Worm (Caenorhabditis elegans): ENCODE data around the gene grl-19.

Gene grl-19

DNA sequence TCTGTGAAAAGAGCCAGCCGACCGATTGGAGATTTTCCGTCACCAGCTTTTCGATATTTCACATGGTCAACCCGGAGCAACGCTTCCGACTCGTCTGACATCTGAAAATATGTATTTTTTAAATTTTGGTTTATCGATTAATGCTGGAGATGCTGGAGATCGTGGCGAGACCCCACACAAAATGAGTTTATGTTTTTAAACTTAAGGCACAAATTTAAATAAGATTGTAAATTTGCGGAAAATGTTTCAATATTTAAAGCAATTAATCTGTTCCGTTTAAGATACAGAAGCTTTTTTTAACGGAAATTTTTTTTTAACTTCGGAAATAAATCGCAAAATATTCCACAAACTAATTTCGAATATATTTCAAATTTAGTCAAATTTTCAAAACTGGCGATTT lies 20.7 kb downstream of the grl-19 start, which contains the start of gene gtf-2H1:
TSS of gene gtf-2H1 (minus strand) at position 101 of the 400 bp plus-strand sequence.
- no peak for TF ChIP-seq unc-62 (GFP tag; optimal IDR thresholded peaks at IDR 0.05)

DNA sequence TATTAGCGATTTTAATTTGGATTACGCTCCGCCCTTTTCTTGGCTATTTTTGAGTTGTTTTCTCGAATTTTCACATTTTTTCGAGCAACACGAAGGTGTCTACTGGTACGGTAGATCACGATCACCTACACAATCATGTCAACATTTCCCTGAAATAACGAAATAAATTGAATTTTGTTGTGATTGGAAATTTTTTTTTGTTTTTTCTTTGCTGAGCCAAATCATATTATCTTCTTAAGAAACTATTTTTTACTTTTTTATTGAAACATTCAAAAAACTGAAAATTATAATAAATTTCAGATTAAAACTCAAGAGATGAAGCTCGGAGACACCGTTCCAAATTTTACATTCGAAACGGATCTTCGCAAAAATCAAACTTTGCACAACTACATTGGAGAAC lies 34.1 kb downstream of the grl-19 start, which contains the start of gene prdx-6:
TSS of gene prdx-6 (plus strand) at position 301 of the 400 bp plus-strand sequence.
- no peak for TF ChIP-seq unc-62 (GFP tag; optimal IDR thresholded peaks at IDR 0.05)

DNA sequence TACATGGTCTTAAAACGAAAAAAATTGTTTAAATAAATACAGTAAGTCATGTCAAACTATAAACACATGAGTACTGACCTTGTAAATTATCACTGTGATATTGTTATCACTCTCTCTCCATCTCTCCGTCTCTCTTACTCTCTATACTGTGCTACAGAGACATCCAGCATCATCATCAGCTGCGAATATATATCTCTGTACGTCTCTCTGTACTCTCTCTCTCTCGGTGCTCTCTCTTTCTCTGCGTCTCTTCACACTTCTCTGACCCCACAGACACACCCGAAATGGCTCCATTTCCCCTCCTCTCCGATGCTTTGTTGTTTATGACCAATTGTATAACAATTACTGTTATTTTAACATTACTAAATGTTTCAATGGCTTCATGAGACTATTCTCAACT lies 41.8 kb downstream of the grl-19 start:
- TF ChIP-seq unc-62 (GFP tag; optimal IDR thresholded peaks at IDR 0.05): no peak

DNA sequence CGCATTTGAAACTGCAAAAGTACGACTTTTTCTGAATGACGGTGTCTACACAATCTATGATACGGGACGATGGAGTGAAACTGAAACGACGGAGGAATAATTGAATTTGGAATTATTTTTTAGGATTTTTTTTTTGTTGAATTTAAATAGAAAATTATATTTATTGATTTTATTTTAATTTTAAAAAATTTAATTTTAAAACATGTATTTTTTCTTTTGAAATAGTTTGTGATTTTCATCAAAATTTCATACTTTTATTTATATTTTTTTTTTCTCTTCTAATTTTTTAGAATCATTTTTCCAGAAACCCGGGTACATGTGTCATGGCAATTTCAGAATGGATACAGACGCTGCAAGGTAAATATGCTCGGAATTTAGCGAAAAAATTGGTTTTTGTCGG lies 44.5 kb downstream of the grl-19 start, which contains the start of gene Y38C1AA.1:
TSS of gene Y38C1AA.1 (plus strand) at position 301 of the 400 bp plus-strand sequence.
- no peak for TF ChIP-seq unc-62 (GFP tag; optimal IDR thresholded peaks at IDR 0.05)

DNA sequence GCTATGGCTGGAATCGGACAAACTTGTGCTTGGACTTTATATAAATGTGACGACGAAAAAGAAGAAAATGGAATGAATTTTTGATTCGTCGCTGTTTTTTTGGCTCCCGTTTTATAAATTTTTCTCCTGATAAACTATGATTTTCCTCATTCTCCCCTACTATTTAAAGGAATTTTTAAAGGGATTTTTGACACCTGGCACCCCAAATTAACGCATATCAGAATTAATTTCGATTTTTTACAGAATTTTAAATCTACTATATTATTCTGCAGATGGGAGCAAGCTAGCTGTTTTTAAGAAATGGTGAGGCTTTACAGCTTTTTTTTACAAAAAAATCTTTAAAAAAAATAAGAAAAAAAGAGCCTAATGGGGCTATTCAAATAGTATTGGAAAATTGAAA lies 47.4 kb downstream of the grl-19 start, which contains the start of gene coa-1:
TSS of gene coa-1 (plus strand) at position 301 of the 400 bp plus-strand sequence.
- TF ChIP-seq unc-62 (GFP tag; optimal IDR thresholded peaks at IDR 0.05): no peak

DNA sequence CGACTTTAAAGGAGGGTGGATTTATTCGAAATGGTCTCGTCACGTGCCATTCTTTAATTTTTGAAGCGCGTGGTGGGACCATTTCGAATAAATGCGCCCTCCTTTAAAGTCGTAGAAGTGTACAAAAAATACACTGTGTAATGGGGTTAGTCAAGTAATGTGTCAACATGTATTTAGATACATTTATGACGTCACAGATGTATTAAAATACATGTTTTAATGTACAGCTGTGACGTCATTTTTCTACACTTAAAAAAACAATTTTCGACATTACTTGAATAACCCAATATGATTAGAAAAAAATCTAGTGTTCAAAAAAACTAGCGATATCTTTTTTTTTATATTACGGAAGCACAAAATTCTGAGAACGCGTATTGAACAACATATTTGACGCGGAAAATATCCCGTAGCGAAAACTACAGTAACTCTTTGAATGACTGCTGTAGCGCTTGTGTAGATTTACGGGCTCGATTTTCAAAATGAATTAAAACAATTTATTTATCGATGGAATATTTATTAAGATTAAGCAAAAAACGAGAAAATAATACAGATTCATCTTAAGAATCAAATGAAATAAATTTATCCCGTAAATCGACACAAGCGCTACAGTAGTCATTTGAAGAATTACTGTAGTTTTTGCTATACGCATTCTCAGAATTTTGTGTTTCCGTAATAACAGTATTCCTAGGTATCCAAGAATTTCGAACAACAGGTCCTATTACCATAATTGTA lies 49.3 kb downstream of the grl-19 start, which contains the start of gene gfrp-1:
TSS of gene gfrp-1 (plus strand) at position 682 of the 732 bp plus-strand sequence.
- no peak for TF ChIP-seq unc-62 (GFP tag; optimal IDR thresholded peaks at IDR 0.05)

Data from whole organism, dauer.